Worm (Caenorhabditis elegans): ENCODE results near the gene C07B5.3.

DNA sequence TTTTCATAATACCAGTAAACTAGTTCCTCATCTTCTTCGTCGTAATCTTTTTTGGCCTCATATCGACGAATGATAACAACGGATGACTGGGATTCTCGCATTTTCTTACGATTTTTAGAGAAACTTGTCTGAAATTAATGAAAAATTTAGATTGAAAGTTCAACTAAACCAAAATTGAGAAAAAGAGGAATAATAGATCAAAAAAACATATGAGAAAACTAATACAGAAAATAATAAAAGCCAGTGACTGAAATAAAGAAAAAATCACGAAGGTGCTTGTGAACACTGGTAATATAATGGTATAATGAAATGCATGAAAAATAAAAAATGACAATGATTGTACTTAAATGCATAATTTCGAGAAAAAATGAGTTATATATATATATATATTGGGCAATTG is 13.6 kb upstream of the C07B5.3 start, which contains the start of gene C07B5.8:
- no peak for TF ChIP-seq ceh-36 (tag; optimal IDR thresholded peaks at IDR 0.05)
- no peak for TF ChIP-seq aly-1 (tag; optimal IDR thresholded peaks at IDR 0.05)
- TF ChIP-seq B0310.2 (tag; optimal IDR thresholded peaks at IDR 0.05): no peak
- no peak for TF ChIP-seq flt-1 (GFP tag; IDR thresholded peaks at IDR 0.05)
- no peak for TF ChIP-seq ama-1 (optimal IDR thresholded peaks at IDR 0.05)
- TF ChIP-seq scrt-1 (GFP tag; IDR thresholded peaks at IDR 0.05): no peak
- no peak for TF ChIP-seq tra-4 (tag; optimal IDR thresholded peaks at IDR 0.05)
- no peak for TF ChIP-seq F13C5.2 (tag; optimal IDR thresholded peaks at IDR 0.05)
- TF ChIP-seq pes-1 (GFP tag; IDR thresholded peaks at IDR 0.05): no peak
- TF ChIP-seq ets-7 (tag; optimal IDR thresholded peaks at IDR 0.05): no peak

All from whole organism, early embryonic.